Worm (Caenorhabditis elegans): ENCODE measurements around the gene T06A1.5.

DNA sequence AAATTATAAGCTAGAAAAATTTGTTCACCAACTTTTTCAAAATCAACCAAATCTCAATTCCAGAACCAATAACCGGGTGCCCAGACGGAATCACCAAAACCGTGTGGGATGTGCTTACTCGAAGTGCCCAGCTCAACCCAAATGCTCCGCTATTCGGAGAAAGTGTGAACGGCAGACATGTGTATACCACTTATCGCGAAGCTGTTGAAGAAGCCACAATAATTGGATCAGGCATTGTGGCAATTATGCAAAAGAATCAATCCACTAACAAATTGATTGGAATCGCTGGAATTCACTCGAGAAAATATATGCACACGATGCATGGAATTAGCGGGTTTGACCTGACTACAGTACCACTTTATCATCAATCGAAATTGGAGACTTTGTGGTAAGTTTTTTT, 42.7 kb downstream of the T06A1.5 start:
- TF ChIP-seq aly-1 (tag; optimal IDR thresholded peaks at IDR 0.05) (no peak), B0310.2 (tag; optimal IDR thresholded peaks at IDR 0.05) (no peak), hmbx-1 (tag; optimal IDR thresholded peaks at IDR 0.05) (no peak), ama-1 (optimal IDR thresholded peaks at IDR 0.05) (no peak)

All from whole organism, early embryonic.